Fruit fly (Drosophila melanogaster): ENCODE measurements around the gene Ac3.

DNA sequence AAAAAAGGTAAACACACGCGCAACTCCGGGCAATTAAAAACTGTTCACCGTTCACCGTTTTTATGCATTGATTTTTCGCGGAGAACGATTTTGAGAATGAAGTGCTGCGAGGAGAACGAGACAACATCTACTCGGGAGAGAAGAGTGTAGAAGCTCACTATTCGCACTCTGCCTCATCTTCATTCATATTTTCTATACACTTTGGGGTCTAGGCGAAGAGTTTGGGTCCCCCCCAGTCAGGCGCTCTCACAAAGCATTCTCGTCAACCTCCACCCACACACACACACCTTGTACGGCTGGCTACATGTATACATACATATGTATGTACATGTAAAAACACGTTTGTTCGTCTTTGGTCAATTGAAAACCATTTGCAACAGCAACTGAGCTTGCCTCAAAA is 44.2 kb downstream of the Ac3 start:
- no peak for TF ChIP-seq h (optimal IDR thresholded peaks at IDR 0.05)
- TF ChIP-seq insv (optimal IDR thresholded peaks at IDR 0.05), result no peak
- TF ChIP-seq Myc (optimal IDR thresholded peaks at IDR 0.05), result no peak

All from Kc167 (cell line).